Fruit fly (Drosophila melanogaster) whole organism, prepupa: ENCODE data around the gene ec.

ENCODE experiments used
- CG11294 ChIP-seq: fragments of 200-800 bp; sonication (Bioruptor generic); IDR thresholded peaks from 2 replicates; pipeline ENCODE4 v1.3.6; 2022; ENCODE audit warnings: missing biosample characterization, missing genetic modification characterization
- CG11902 ChIP-seq: fragments of 200-800 bp; sonication (Bioruptor generic); optimal IDR thresholded peaks from 3 replicates; lab custom pipeline; 2016; ENCODE audit warnings: missing biosample characterization, missing genetic modification characterization
- Eip78C ChIP-seq: fragments of 200-800 bp; sonication (Bioruptor generic); peaks from one replicate; lab custom pipeline; 2016; ENCODE audit warnings: missing biosample characterization, missing genetic modification characterization
- ss ChIP-seq, 2 experiments: fragments of 200-800 bp; sonication (Bioruptor generic); optimal IDR thresholded peaks; 2 replicates in 1 of 2; 3 replicates in 1 of 2; lab custom pipeline; 2017 to 2018; ENCODE audit warnings: mild to moderate bottlenecking in 2 of 2, missing biosample characterization in 2 of 2, missing genetic modification characterization in 2 of 2, moderate library complexity in 1 of 2

ec gene

DNA sequence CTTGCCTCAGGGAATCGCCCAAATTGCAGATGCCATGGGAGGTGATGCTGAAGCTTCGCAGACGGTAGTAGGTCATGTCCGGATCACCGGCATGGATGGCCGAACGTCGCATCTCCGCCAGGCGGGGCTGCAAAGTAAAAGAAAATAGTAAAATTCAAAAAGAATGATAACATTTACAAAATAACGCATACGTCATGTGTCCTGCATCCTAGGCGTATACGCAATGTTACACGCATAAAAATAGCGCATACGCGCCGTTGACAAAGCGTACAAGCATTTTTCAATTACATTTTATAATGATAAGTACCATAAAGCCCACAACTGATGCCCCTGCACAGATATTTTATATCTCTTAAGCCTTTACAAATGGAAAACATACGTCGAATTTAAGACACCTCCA, 90.4 kb downstream of the ec start:
- no peak for TF ChIP-seq CG11294 (GFP tag; lab: Robert Waterston, UW)
- TF ChIP-seq ss (GFP tag; optimal IDR thresholded peaks at IDR 0.05; lab: Kevin White, UChicago): no peak
- no peak for TF ChIP-seq CG11902 (GFP tag; lab: Kevin White, UChicago)
- no peak for TF ChIP-seq Eip78C (GFP tag; lab: Kevin White, UChicago)
